Worm (Caenorhabditis elegans): ENCODE results near the gene tax-6.

ce11 chrIV:10498401-10498800 lies 3.0 kb downstream of the tax-6 start:
- TF ChIP-seq ama-1 (optimal IDR thresholded peaks at IDR 0.05) (no peak), B0310.2 (tag; optimal IDR thresholded peaks at IDR 0.05) (no peak), hmbx-1 (tag; optimal IDR thresholded peaks at IDR 0.05) (no peak), flt-1 (GFP tag; IDR thresholded peaks at IDR 0.05) (no peak), ceh-13 (GFP tag; optimal IDR thresholded peaks at IDR 0.05) (no peak), tbx-11 (GFP tag; IDR thresholded peaks at IDR 0.05) (no peak), F13C5.2 (tag; optimal IDR thresholded peaks at IDR 0.05) (no peak), ets-7 (tag; optimal IDR thresholded peaks at IDR 0.05) (no peak), ceh-36 (tag; optimal IDR thresholded peaks at IDR 0.05) (no peak), aly-1 (tag; optimal IDR thresholded peaks at IDR 0.05) (no peak)

Data from whole organism, early embryonic.